Worm (Caenorhabditis elegans): ENCODE measurements around the gene smcr-8.
A peak's percentile ranks its signal among the peaks of the same experiment; 100 is the strongest.

ce11 chrIII:5024393-5024964 lies 25.3 kb downstream of the smcr-8 start, which contains the start of gene pcf-11:
- no peak for TF ChIP-seq lin-1 (GFP tag; IDR thresholded peaks at IDR 0.05)
- no peak for TF ChIP-seq fkh-10 (GFP tag; optimal IDR thresholded peaks at IDR 0.05)
- no peak for TF ChIP-seq T26A8.4 (GFP tag; IDR thresholded peaks at IDR 0.05)
- peak; percentile 7 for TF ChIP-seq unc-130 (GFP tag; optimal IDR thresholded peaks at IDR 0.05)
